Fruit fly (Drosophila melanogaster): ENCODE data around the gene COX5A.

Gene COX5A

dm6 chr3R:11786695-11787226 is 32.4 kb upstream of the COX5A start, which contains the start of the genes prd1 and HisCl1 (continued):
- TF ChIP-seq CG3163 (GFP tag; optimal IDR thresholded peaks at IDR 0.05): no peak
- peak; percentile 32 for TF ChIP-seq CG12744 (GFP tag; optimal IDR thresholded peaks at IDR 0.05)
- TF ChIP-seq dmrt11E (tag; optimal IDR thresholded peaks at IDR 0.05): peak; percentile 63
- TF ChIP-seq hb (GFP tag; IDR thresholded peaks at IDR 0.05; ENCODE audit: partially characterized antibody): no peak
- TF ChIP-seq peb (GFP tag; IDR thresholded peaks at IDR 0.05): peak; percentile 39; the same call in 1 of the 2 replicates
- peak; percentile 37 for TF ChIP-seq jumu (GFP tag; optimal IDR thresholded peaks at IDR 0.05)
- peak; percentile 46 for TF ChIP-seq CG3407 (GFP tag; optimal IDR thresholded peaks at IDR 0.05)
- no peak for TF ChIP-seq CG30020 (tag; optimal IDR thresholded peaks at IDR 0.05)
- no peak for TF ChIP-seq corto (GFP tag; optimal IDR thresholded peaks at IDR 0.05)
- TF ChIP-seq jigr1 (GFP tag; IDR thresholded peaks at IDR 0.05): no peak
- no peak for TF ChIP-seq Opbp (GFP tag; IDR thresholded peaks at IDR 0.05; ENCODE audit: partially characterized antibody)
- 0 out of 2 replicates have a peak, but pooled peaks have one; percentile 35 for TF ChIP-seq Rx (GFP tag; IDR thresholded peaks at IDR 0.05)
- peak; percentile 69 for TF ChIP-seq CG14441 (GFP tag; IDR thresholded peaks at IDR 0.05)
- no peak for TF ChIP-seq ato (GFP tag; IDR thresholded peaks at IDR 0.05; ENCODE audit: partially characterized antibody)
- no peak for TF ChIP-seq H2.0 (GFP tag; IDR thresholded peaks at IDR 0.05)
- TF ChIP-seq CG14014 (GFP tag; IDR thresholded peaks at IDR 0.05): peak; percentile 47
- TF ChIP-seq Sox100B (GFP tag; optimal IDR thresholded peaks at IDR 0.05): no peak
- peak; percentile 71; the same call in 1 of the 3 replicates for TF ChIP-seq CG34422 (GFP tag; IDR thresholded peaks at IDR 0.05)
- TF ChIP-seq Fer1 (GFP tag; optimal IDR thresholded peaks at IDR 0.05): peak; percentile 70
- no peak for TF ChIP-seq gem (tag; optimal IDR thresholded peaks at IDR 0.05)
- peak; percentile 14 for TF ChIP-seq schlank (tag; optimal IDR thresholded peaks at IDR 0.05)
- peak; percentile 22 for TF ChIP-seq ash1 (GFP tag; optimal IDR thresholded peaks at IDR 0.05)
- no peak for TF ChIP-seq wdn (GFP tag; IDR thresholded peaks at IDR 0.05)
- TF ChIP-seq mirr (GFP tag; optimal IDR thresholded peaks at IDR 0.05): peak; percentile 34
- TF ChIP-seq seq (GFP tag; IDR thresholded peaks at IDR 0.05): no peak
- no peak for TF ChIP-seq HLH4C (GFP tag; IDR thresholded peaks at IDR 0.05; ENCODE audit: partially characterized antibody)
- TF ChIP-seq CG18764 (GFP tag; optimal IDR thresholded peaks at IDR 0.05): peak; percentile 9
- TF ChIP-seq CG10979 (tag; optimal IDR thresholded peaks at IDR 0.05): peak; percentile 62
- TF ChIP-seq Meics (GFP tag; optimal IDR thresholded peaks at IDR 0.05): peak; percentile 79
- peak; percentile 66 for TF ChIP-seq sisA (GFP tag; IDR thresholded peaks at IDR 0.05)
- TF ChIP-seq ranshi (GFP tag; IDR thresholded peaks at IDR 0.05): peak; percentile 52
- TF ChIP-seq gcm (GFP tag; optimal IDR thresholded peaks at IDR 0.05): no peak
- peak; percentile 50 for TF ChIP-seq CG18476 (GFP tag; optimal IDR thresholded peaks at IDR 0.05)
- no peak for TF ChIP-seq CG3726 (GFP tag; IDR thresholded peaks at IDR 0.05)
- peak; percentile 83 for TF ChIP-seq CG14710 (tag; optimal IDR thresholded peaks at IDR 0.05)
- TF ChIP-seq bsh (GFP tag; optimal IDR thresholded peaks at IDR 0.05): no peak
- no peak for TF ChIP-seq z (GFP tag; IDR thresholded peaks at IDR 0.05)
- no peak for TF ChIP-seq Poxn (GFP tag; IDR thresholded peaks at IDR 0.05)
- peak; percentile 98 for TF ChIP-seq Ets65A (GFP tag)
- TF ChIP-seq row (GFP tag; IDR thresholded peaks at IDR 0.05): peak; percentile 94
- TF ChIP-seq Bteb2 (GFP tag; optimal IDR thresholded peaks at IDR 0.05): peak; percentile 42
- peak; percentile 37; the same call in 1 of the 4 replicates for TF ChIP-seq Gug (GFP tag; IDR thresholded peaks at IDR 0.05)
- peak; percentile 73 for TF ChIP-seq Dp (GFP tag; optimal IDR thresholded peaks at IDR 0.05)
- TF ChIP-seq phol (tag; optimal IDR thresholded peaks at IDR 0.05): peak; percentile 85
- TF ChIP-seq CG18599 (GFP tag; optimal IDR thresholded peaks at IDR 0.05): no peak
- TF ChIP-seq GATAe (GFP tag; conservative IDR thresholded peaks at IDR 0.05): no peak; the same call in 1 of the 2 replicates
- peak; percentile 52 for TF ChIP-seq CG33213 (GFP tag; optimal IDR thresholded peaks at IDR 0.05)
- TF ChIP-seq insv (GFP tag; optimal IDR thresholded peaks at IDR 0.05): peak in 1 of 2 experiments; percentile 35
- TF ChIP-seq NfI (GFP tag; optimal IDR thresholded peaks at IDR 0.05): peak; percentile 81
- TF ChIP-seq lola (GFP tag; optimal IDR thresholded peaks at IDR 0.05): peak in 1 of 3 experiments; percentile 59

Data from whole organism, embryonic.